Worm (Caenorhabditis elegans) whole organism, young adult: ENCODE data around the gene F55G1.7.

Experiments used
- B0035.1 ChIP-seq: sonication (generic microtip); optimal IDR thresholded peaks from 2 replicates; lab custom pipeline; 2016; ENCODE audit warnings: missing genetic modification characterization, mild to moderate bottlenecking, missing compliant biosample characterization, missing genotype, missing genetic modification reagents
- F23B12.7 ChIP-seq: sonication (generic microtip); optimal IDR thresholded peaks from 2 replicates; lab custom pipeline; 2017; ENCODE audit warnings: missing genetic modification characterization, mild to moderate bottlenecking, missing compliant biosample characterization, antibody characterized with exemption, moderate library complexity; ENCODE audit not compliant: insufficient read depth
- F33H1.4 ChIP-seq: fragments of 200-800 bp; sonication (Bioruptor generic); IDR thresholded peaks from 2 replicates; pipeline ENCODE4 v1.3.6; 2022; ENCODE audit warnings: missing genetic modification reagents, missing genetic modification characterization, missing compliant biosample characterization
- F55B11.4 ChIP-seq: sonication (generic microtip); optimal IDR thresholded peaks from 2 replicates; lab custom pipeline; 2016; ENCODE audit warnings: missing compliant biosample characterization, missing genetic modification characterization, borderline replicate concordance; ENCODE audit not compliant: insufficient read depth
- F57C9.4 ChIP-seq: sonication (generic microtip); optimal IDR thresholded peaks from 2 replicates; lab custom pipeline; 2017; ENCODE audit warnings: mild to moderate bottlenecking, missing genetic modification characterization, missing compliant biosample characterization
- K12H6.12 ChIP-seq: fragments of 200-800 bp; sonication (Bioruptor generic); optimal IDR thresholded peaks from 2 replicates; lab custom pipeline; 2018; ENCODE audit warnings: mild to moderate bottlenecking, missing genetic modification characterization, missing compliant biosample characterization
- Y53F4B.3 ChIP-seq: fragments of 200-800 bp; sonication (Bioruptor generic); IDR thresholded peaks from 2 replicates; pipeline ENCODE4 v1.3.6; 2022; ENCODE audit warnings: missing genetic modification reagents, missing genetic modification characterization, missing compliant biosample characterization
- Y56A3A.18 ChIP-seq: fragments of 200-800 bp; sonication (Bioruptor generic); IDR thresholded peaks from 2 replicates; pipeline ENCODE4 v1.3.6; 2022; ENCODE audit warnings: missing genetic modification reagents, missing genetic modification characterization, missing compliant biosample characterization
- Y67H2A.10 ChIP-seq: fragments of 200-800 bp; sonication (Bioruptor generic); conservative IDR thresholded peaks from 2 replicates; pipeline ENCODE4 v1.3.6; 2022; ENCODE audit warnings: missing genetic modification reagents, missing genetic modification characterization, missing compliant biosample characterization
- ZK185.1 ChIP-seq: sonication (generic microtip); optimal IDR thresholded peaks from 2 replicates; lab custom pipeline; 2016; ENCODE audit warnings: mild to moderate bottlenecking, missing genetic modification characterization, missing compliant biosample characterization; ENCODE audit not compliant: poor library complexity, severe bottlenecking
- ama-1 ChIP-seq, 3 experiments: fragments of 150-350 bp in 1 of 3; sonication (generic microtip) in 2 of 3; optimal IDR thresholded peaks; 2 replicates each; lab custom pipeline; 2014 to 2018; ENCODE audit warnings: missing biosample characterization in 2 of 3, missing genetic modification characterization in 2 of 3, missing genetic modification reagents in 2 of 3
- aptf-3 ChIP-seq: fragments of 200-800 bp; sonication (Bioruptor generic); IDR thresholded peaks from 2 replicates; pipeline ENCODE4 v1.3.6; 2022; ENCODE audit warnings: missing genetic modification characterization, missing compliant biosample characterization
- attf-3 ChIP-seq: fragments of 200-800 bp; sonication (Bioruptor generic); conservative IDR thresholded peaks from 2 replicates; pipeline ENCODE4 v1.3.6; 2022; ENCODE audit warnings: missing genetic modification reagents, missing genetic modification characterization, missing compliant biosample characterization
- attf-5 ChIP-seq: fragments of 200-800 bp; sonication (Bioruptor generic); optimal IDR thresholded peaks from 2 replicates; lab custom pipeline; 2018; ENCODE audit warnings: mild to moderate bottlenecking, missing genetic modification characterization, missing compliant biosample characterization
- bed-1 ChIP-seq: fragments of 200-800 bp; sonication (Bioruptor generic); IDR thresholded peaks from 2 replicates; pipeline ENCODE4 v1.3.6; 2022; ENCODE audit warnings: missing genetic modification reagents, missing genetic modification characterization, missing compliant biosample characterization
- cebp-2 ChIP-seq: fragments of 200-800 bp; sonication (Bioruptor generic); IDR thresholded peaks from 2 replicates; pipeline ENCODE4 v1.3.6; 2022; ENCODE audit warnings: missing genetic modification characterization, missing compliant biosample characterization
- ceh-27 ChIP-seq: fragments of 200-800 bp; sonication (Bioruptor generic); optimal IDR thresholded peaks from 2 replicates; lab custom pipeline; 2018; ENCODE audit warnings: mild to moderate bottlenecking, missing genetic modification characterization, moderate library complexity, missing compliant biosample characterization
- ceh-79 ChIP-seq: sonication (generic microtip); optimal IDR thresholded peaks from 2 replicates; lab custom pipeline; 2017; ENCODE audit warnings: mild to moderate bottlenecking, missing genetic modification characterization, missing compliant biosample characterization
- efl-1 ChIP-seq: fragments of 150-350 bp; optimal IDR thresholded peaks from 2 replicates; lab custom pipeline; 2014; ENCODE audit warnings: missing biosample characterization, missing genetic modification reagents, missing genetic modification characterization
- egl-18 ChIP-seq: fragments of 200-800 bp; sonication (Bioruptor generic); IDR thresholded peaks from 2 replicates; pipeline ENCODE4 v1.3.6; 2022; ENCODE audit warnings: missing genetic modification reagents, missing genetic modification characterization, missing compliant biosample characterization
- egl-44 ChIP-seq: fragments of 200-800 bp; sonication (Bioruptor generic); IDR thresholded peaks from 2 replicates; pipeline ENCODE4 v1.3.6; 2022; ENCODE audit warnings: missing genetic modification reagents, missing genetic modification characterization, missing compliant biosample characterization
- egrh-3 ChIP-seq: fragments of 200-800 bp; sonication (Bioruptor generic); IDR thresholded peaks from 2 replicates; pipeline ENCODE4 v1.3.6; 2022; ENCODE audit warnings: missing genetic modification reagents, missing genetic modification characterization, missing compliant biosample characterization
- gei-17 ChIP-seq: fragments of 200-800 bp; sonication (Bioruptor generic); optimal IDR thresholded peaks from 2 replicates; lab custom pipeline; 2018; ENCODE audit warnings: mild to moderate bottlenecking, missing genetic modification characterization, missing compliant biosample characterization
- hmg-1.2 ChIP-seq: fragments of 200-800 bp; sonication (Bioruptor generic); IDR thresholded peaks from 2 replicates; pipeline ENCODE4 v1.3.6; 2022; ENCODE audit warnings: missing genetic modification reagents, missing genetic modification characterization, missing compliant biosample characterization
- hmg-20 ChIP-seq: fragments of 200-800 bp; sonication (Bioruptor generic); IDR thresholded peaks from 2 replicates; pipeline ENCODE4 v1.3.6; 2022; ENCODE audit warnings: missing genetic modification reagents, missing genetic modification characterization, missing compliant biosample characterization
- lag-1 ChIP-seq: fragments of 200-800 bp; sonication (Bioruptor generic); IDR thresholded peaks from 2 replicates; pipeline ENCODE4 v1.3.6; 2022; ENCODE audit warnings: missing genetic modification reagents, missing genetic modification characterization, missing compliant biosample characterization
- lir-1 ChIP-seq: fragments of 200-800 bp; sonication (Bioruptor generic); conservative IDR thresholded peaks from 2 replicates; pipeline ENCODE4 v1.3.6; 2022; ENCODE audit warnings: missing genetic modification reagents, missing genetic modification characterization, missing compliant biosample characterization
- lsy-27 ChIP-seq: sonication (generic microtip); optimal IDR thresholded peaks from 2 replicates; lab custom pipeline; 2017; ENCODE audit warnings: missing genetic modification characterization, mild to moderate bottlenecking, missing compliant biosample characterization, antibody characterized with exemption, missing genotype, borderline replicate concordance; ENCODE audit not compliant: insufficient read depth
- madf-6 ChIP-seq: fragments of 200-800 bp; sonication (Bioruptor generic); IDR thresholded peaks from 2 replicates; pipeline ENCODE4 v1.3.6; 2022; ENCODE audit warnings: missing genetic modification reagents, missing genetic modification characterization, missing compliant biosample characterization
- madf-8 ChIP-seq: fragments of 200-800 bp; sonication (Bioruptor generic); conservative IDR thresholded peaks from 2 replicates; pipeline ENCODE4 v1.3.6; 2022; ENCODE audit warnings: missing genetic modification reagents, missing genetic modification characterization, missing compliant biosample characterization
- nfya-2 ChIP-seq: fragments of 200-800 bp; sonication (Bioruptor generic); IDR thresholded peaks from 2 replicates; pipeline ENCODE4 v1.3.6; 2022; ENCODE audit warnings: missing genetic modification reagents, missing genetic modification characterization, missing compliant biosample characterization
- nfyb-1 ChIP-seq: fragments of 200-800 bp; sonication (Bioruptor generic); IDR thresholded peaks from 2 replicates; pipeline ENCODE4 v1.3.6; 2022; ENCODE audit warnings: missing genetic modification reagents, missing genetic modification characterization, missing compliant biosample characterization
- nhr-120 ChIP-seq: fragments of 200-800 bp; sonication (Bioruptor generic); IDR thresholded peaks from 2 replicates; pipeline ENCODE4 v1.3.6; 2022; ENCODE audit warnings: missing genetic modification characterization, missing compliant biosample characterization
- nhr-80 ChIP-seq: sonication (generic microtip); optimal IDR thresholded peaks from 2 replicates; lab custom pipeline; 2016; ENCODE audit warnings: missing genetic modification characterization, missing compliant biosample characterization
- pbrm-1 ChIP-seq: fragments of 200-800 bp; sonication (Bioruptor generic); IDR thresholded peaks from 2 replicates; pipeline ENCODE4 v1.3.6; 2022; ENCODE audit warnings: missing genetic modification reagents, missing genetic modification characterization, missing compliant biosample characterization
- pha-4 ChIP-seq: fragments of 150-350 bp; sonication (generic microtip); optimal IDR thresholded peaks from 2 replicates; lab custom pipeline; 2014; ENCODE audit warnings: missing biosample characterization, missing genetic modification reagents, missing genetic modification characterization
- sea-2 ChIP-seq: fragments of 200-800 bp; sonication (Bioruptor generic); IDR thresholded peaks from 2 replicates; pipeline ENCODE4 v1.3.6; 2022; ENCODE audit warnings: missing genetic modification characterization, missing compliant biosample characterization
- snpc-1.1 ChIP-seq: sonication (generic microtip); optimal IDR thresholded peaks from 2 replicates; lab custom pipeline; 2017; ENCODE audit warnings: missing genetic modification characterization, mild to moderate bottlenecking, missing compliant biosample characterization, antibody characterized with exemption, moderate library complexity, missing genotype, missing genetic modification reagents; ENCODE audit not compliant: insufficient read depth
- snpc-1.3 ChIP-seq: sonication (generic microtip); optimal IDR thresholded peaks from 2 replicates; lab custom pipeline; 2017; ENCODE audit warnings: missing genetic modification characterization, mild to moderate bottlenecking, missing compliant biosample characterization, antibody characterized with exemption, moderate library complexity, missing genotype, missing genetic modification reagents; ENCODE audit not compliant: insufficient read depth
- snpc-3.4 ChIP-seq: sonication (generic microtip); optimal IDR thresholded peaks from 2 replicates; lab custom pipeline; 2017; ENCODE audit warnings: missing genetic modification characterization, mild to moderate bottlenecking, missing compliant biosample characterization, antibody characterized with exemption, moderate library complexity, missing genotype, missing genetic modification reagents
- tlf-1 ChIP-seq: fragments of 200-800 bp; sonication (Bioruptor generic); optimal IDR thresholded peaks from 2 replicates; lab custom pipeline; 2018; ENCODE audit warnings: mild to moderate bottlenecking, missing genetic modification characterization, missing compliant biosample characterization
- unc-130 ChIP-seq: sonication (generic microtip); optimal IDR thresholded peaks from 2 replicates; lab custom pipeline; 2016; ENCODE audit warnings: missing genetic modification reagents, missing genetic modification characterization, missing compliant biosample characterization
- unc-62 ChIP-seq: fragments of 150-350 bp; optimal IDR thresholded peaks from 2 replicates; lab custom pipeline; 2014; ENCODE audit warnings: missing biosample characterization, missing genetic modification reagents, missing genetic modification characterization
- xnd-1 ChIP-seq: sonication (generic microtip); optimal IDR thresholded peaks from 2 replicates; lab custom pipeline; 2016; ENCODE audit warnings: missing genotype, missing genetic modification reagents, missing genetic modification characterization, missing compliant biosample characterization
- ztf-25 ChIP-seq: fragments of 200-800 bp; sonication (Bioruptor generic); IDR thresholded peaks from 2 replicates; pipeline ENCODE4 v1.3.6; 2022; ENCODE audit warnings: missing genetic modification reagents, missing genetic modification characterization, missing compliant biosample characterization
- ztf-26 ChIP-seq: sonication (generic microtip); optimal IDR thresholded peaks from 2 replicates; lab custom pipeline; 2017; ENCODE audit warnings: missing genetic modification characterization, missing compliant biosample characterization
- ztf-3 ChIP-seq: fragments of 200-800 bp; sonication (Bioruptor generic); optimal IDR thresholded peaks from 2 replicates; lab custom pipeline; 2018; ENCODE audit warnings: mild to moderate bottlenecking, missing genetic modification characterization, missing compliant biosample characterization

F55G1.7 gene

DNA sequence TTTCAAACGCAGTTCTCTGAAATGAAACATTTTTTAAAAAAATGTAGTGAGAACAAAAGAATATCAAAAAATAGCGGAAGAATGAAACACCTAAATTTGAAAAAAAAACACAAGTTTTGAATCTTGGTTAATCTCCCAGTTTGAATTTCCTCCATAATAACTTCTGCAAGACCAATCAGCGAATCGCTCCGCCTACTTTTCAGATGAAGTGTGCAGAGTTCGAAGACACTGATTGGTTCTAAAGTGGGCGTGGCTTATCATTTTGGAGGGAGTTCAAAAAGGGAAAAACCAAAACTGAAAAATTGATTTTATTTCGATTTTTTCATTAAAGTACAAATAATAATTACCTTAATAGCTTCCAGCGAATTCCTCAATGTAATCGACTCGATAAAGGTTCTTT is 41.2 kb upstream of the F55G1.7 start:
- no peak for TF ChIP-seq ztf-25 (GFP tag; lab: Robert Waterston, UW)
- no peak for TF ChIP-seq Y56A3A.18 (GFP tag; lab: Robert Waterston, UW)
- TF ChIP-seq madf-8, result no peak
- no peak for TF ChIP-seq ceh-79 (tag; lab: Kevin White, UChicago)
- peak; percentile 97 for TF ChIP-seq nfyb-1 (GFP tag; lab: Robert Waterston, UW)
- no peak for TF ChIP-seq snpc-1.1
- TF ChIP-seq snpc-3.4 (tag; lab: Kevin White, UChicago), result peak; percentile 14
- TF ChIP-seq ztf-26 (tag; lab: Kevin White, UChicago), result no peak
- TF ChIP-seq nhr-120, result no peak
- TF ChIP-seq attf-3 (GFP tag; lab: Robert Waterston, UW), result no peak
- TF ChIP-seq lag-1 (GFP tag; lab: Robert Waterston, UW), result no peak
- TF ChIP-seq unc-130 (GFP tag; lab: Kevin White, UChicago), result no peak
- peak; percentile 4 for TF ChIP-seq snpc-1.3 (tag; lab: Kevin White, UChicago)
- no peak for TF ChIP-seq attf-5
- TF ChIP-seq bed-1, result no peak
- no peak for TF ChIP-seq egrh-3 (GFP tag; lab: Robert Waterston, UW)
- TF ChIP-seq efl-1 (GFP tag; lab: Kevin White, UChicago), result peak; percentile 18
- TF ChIP-seq K12H6.12, result no peak
- 0 out of 2 replicates have a peak, but pooled peaks have one; percentile 80 for TF ChIP-seq nfya-2 (GFP tag; lab: Robert Waterston, UW)

DNA sequence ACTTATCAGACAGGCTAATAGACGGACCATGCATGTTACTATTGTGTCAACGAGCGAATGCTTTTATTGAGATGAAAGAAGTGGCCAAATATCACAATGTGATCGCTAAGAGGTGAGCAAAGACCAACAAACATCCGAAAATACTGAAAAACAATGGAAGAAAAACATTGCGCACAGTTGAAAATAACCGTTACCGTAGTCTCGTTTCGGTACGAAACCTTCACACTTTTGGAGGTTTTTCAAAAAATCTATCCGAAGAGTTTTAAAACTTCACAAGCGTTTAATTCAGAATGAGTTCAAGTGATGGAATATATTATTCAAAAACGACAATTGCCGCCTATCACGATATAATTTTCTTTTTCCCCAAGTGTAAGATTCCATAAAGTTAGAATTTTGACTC is 39.2 kb upstream of the F55G1.7 start:
- TF ChIP-seq ama-1 (optimal IDR thresholded peaks at IDR 0.05; lab: Kevin White, UChicago), result no peak
- TF ChIP-seq ama-1 (GFP tag; optimal IDR thresholded peaks at IDR 0.05; lab: Kevin White, UChicago), result no peak
- no peak for TF ChIP-seq cebp-2 (GFP tag; lab: Robert Waterston, UW)
- no peak for TF ChIP-seq gei-17 (GFP tag; lab: Kevin White, UChicago)
- no peak for TF ChIP-seq ztf-3 (GFP tag; lab: Kevin White, UChicago)
- no peak for TF ChIP-seq Y67H2A.10 (GFP tag; lab: Robert Waterston, UW)
- no peak for TF ChIP-seq aptf-3 (GFP tag; lab: Robert Waterston, UW)
- no peak for TF ChIP-seq F57C9.4 (tag; lab: Kevin White, UChicago)
- TF ChIP-seq sea-2 (GFP tag; lab: Robert Waterston, UW), result no peak
- TF ChIP-seq F55B11.4 (tag; lab: Kevin White, UChicago), result no peak
- TF ChIP-seq lsy-27 (tag; lab: Kevin White, UChicago), result no peak
- TF ChIP-seq egl-18, result no peak
- TF ChIP-seq ceh-79 (tag; lab: Kevin White, UChicago), result no peak
- TF ChIP-seq F33H1.4 (GFP tag; lab: Robert Waterston, UW), result peak; percentile 80
- peak; percentile 6 for TF ChIP-seq xnd-1
- no peak for TF ChIP-seq nhr-80 (tag; lab: Kevin White, UChicago)
- no peak for TF ChIP-seq ZK185.1 (tag; lab: Kevin White, UChicago)
- no peak for TF ChIP-seq nhr-120
- TF ChIP-seq tlf-1 (GFP tag; lab: Kevin White, UChicago), result no peak
- TF ChIP-seq lir-1 (GFP tag; lab: Robert Waterston, UW), result no peak
- no peak for TF ChIP-seq B0035.1
- TF ChIP-seq F23B12.7 (tag; lab: Kevin White, UChicago), result no peak
- no peak for TF ChIP-seq pha-4 (tag; lab: Kevin White, UChicago)
- no peak for TF ChIP-seq hmg-1.2 (GFP tag; lab: Robert Waterston, UW)
- peak; percentile 54; the same call in 1 of the 2 replicates for TF ChIP-seq madf-6 (GFP tag; lab: Robert Waterston, UW)
- TF ChIP-seq unc-62, result no peak
- TF ChIP-seq attf-3 (GFP tag; lab: Robert Waterston, UW), result peak; percentile 35; the same call in 1 of the 2 replicates
- no peak for TF ChIP-seq pbrm-1 (GFP tag; lab: Robert Waterston, UW)
- TF ChIP-seq ceh-27 (GFP tag; lab: Kevin White, UChicago), result no peak
- no peak for TF ChIP-seq egl-44 (GFP tag; lab: Robert Waterston, UW)
- no peak for TF ChIP-seq hmg-20 (GFP tag; lab: Robert Waterston, UW)
- TF ChIP-seq Y53F4B.3 (GFP tag; lab: Robert Waterston, UW), result no peak
